Worm (Caenorhabditis elegans) whole organism, late embryonic: ENCODE results near the gene spe-41.
A peak's percentile ranks its signal among the peaks of the same experiment; 100 is the strongest.

Experiments
- C38D4.7 ChIP-seq: fragments of 200-800 bp; sonication (Bioruptor generic); optimal IDR thresholded peaks from 2 replicates; lab custom pipeline; 2018; ENCODE audit warnings: mild to moderate bottlenecking, missing genetic modification characterization, moderate library complexity, missing compliant biosample characterization
- ceh-18 ChIP-seq: sonication (generic microtip); optimal IDR thresholded peaks from 2 replicates; lab custom pipeline; 2016; ENCODE audit warnings: missing genetic modification characterization, missing compliant biosample characterization
- ceh-19 ChIP-seq: fragments of 200-800 bp; sonication (Bioruptor generic); optimal IDR thresholded peaks from 2 replicates; lab custom pipeline; 2018; ENCODE audit warnings: mild to moderate bottlenecking, missing genetic modification characterization, missing compliant biosample characterization
- ceh-24 ChIP-seq: sonication (generic microtip); optimal IDR thresholded peaks from 2 replicates; lab custom pipeline; 2016; ENCODE audit warnings: mild to moderate bottlenecking, missing genetic modification characterization, missing compliant biosample characterization
- ceh-31 ChIP-seq: sonication (generic microtip); optimal IDR thresholded peaks from 2 replicates; lab custom pipeline; 2016; ENCODE audit warnings: missing genetic modification characterization, missing compliant biosample characterization
- ceh-48 ChIP-seq: sonication (generic microtip); optimal IDR thresholded peaks from 2 replicates; lab custom pipeline; 2016; ENCODE audit warnings: missing genetic modification characterization, inconsistent platforms, missing compliant biosample characterization
- ceh-6 ChIP-seq: fragments of 200-800 bp; sonication (Bioruptor generic); optimal IDR thresholded peaks from 2 replicates; lab custom pipeline; 2018; ENCODE audit warnings: mild to moderate bottlenecking, missing genetic modification characterization, missing compliant biosample characterization
- che-1 ChIP-seq: sonication (generic microtip); optimal IDR thresholded peaks from 2 replicates; lab custom pipeline; 2016; ENCODE audit warnings: mild to moderate bottlenecking, missing genetic modification characterization, missing compliant biosample characterization
- elt-4 ChIP-seq: sonication (generic microtip); optimal IDR thresholded peaks from 2 replicates; lab custom pipeline; 2016; ENCODE audit warnings: missing genetic modification characterization, missing compliant biosample characterization
- fax-1 ChIP-seq: sonication (generic microtip); optimal IDR thresholded peaks from 2 replicates; lab custom pipeline; 2016; ENCODE audit warnings: missing genotype, missing genetic modification characterization, missing compliant biosample characterization
- fkh-10 ChIP-seq: fragments of 150-350 bp; optimal IDR thresholded peaks from 2 replicates; lab custom pipeline; 2014; ENCODE audit warnings: missing biosample characterization, missing genetic modification reagents, missing genetic modification characterization
- hlh-6 ChIP-seq: sonication (generic microtip); optimal IDR thresholded peaks from 2 replicates; lab custom pipeline; 2016; ENCODE audit warnings: missing genotype, missing genetic modification characterization, missing compliant biosample characterization
- nfya-1 ChIP-seq: sonication (generic microtip); optimal IDR thresholded peaks from 2 replicates; lab custom pipeline; 2017; ENCODE audit warnings: missing genetic modification characterization, mild to moderate bottlenecking, missing compliant biosample characterization, antibody characterized with exemption, moderate library complexity
- pag-3 ChIP-seq: sonication (generic microtip); optimal IDR thresholded peaks from 2 replicates; lab custom pipeline; 2016; ENCODE audit warnings: missing compliant biosample characterization, missing genetic modification characterization, borderline replicate concordance
- pax-1 ChIP-seq: fragments of 150-350 bp; optimal IDR thresholded peaks from 2 replicates; lab custom pipeline; 2014; ENCODE audit warnings: missing biosample characterization, missing genetic modification characterization
- pqm-1 ChIP-seq: sonication (generic microtip); optimal IDR thresholded peaks from 2 replicates; lab custom pipeline; 2016; ENCODE audit warnings: missing genetic modification characterization, missing compliant biosample characterization
- pros-1 ChIP-seq: fragments of 150-350 bp; optimal IDR thresholded peaks from 2 replicates; lab custom pipeline; 2014; ENCODE audit warnings: missing biosample characterization, missing genetic modification reagents, missing genetic modification characterization
- rnt-1 ChIP-seq: sonication (generic microtip); optimal IDR thresholded peaks from 2 replicates; lab custom pipeline; 2016; ENCODE audit warnings: missing genetic modification characterization, missing compliant biosample characterization
- sox-4 ChIP-seq: sonication (generic microtip); optimal IDR thresholded peaks from 2 replicates; lab custom pipeline; 2017; ENCODE audit warnings: mild to moderate bottlenecking, missing genetic modification characterization, inconsistent platforms, missing compliant biosample characterization
- tbx-2 ChIP-seq: sonication (generic microtip); optimal IDR thresholded peaks from 2 replicates; lab custom pipeline; 2016; ENCODE audit warnings: missing genetic modification characterization, missing compliant biosample characterization
- unc-55 ChIP-seq: sonication (generic microtip); optimal IDR thresholded peaks from 2 replicates; lab custom pipeline; 2017; ENCODE audit warnings: missing biosample characterization, missing genetic modification reagents, missing genetic modification characterization
- zip-5 ChIP-seq: sonication (generic microtip); optimal IDR thresholded peaks from 2 replicates; lab custom pipeline; 2016; ENCODE audit warnings: missing genetic modification characterization, missing compliant biosample characterization
- ztf-16 ChIP-seq: sonication (generic microtip); optimal IDR thresholded peaks from 2 replicates; lab custom pipeline; 2017; ENCODE audit warnings: missing genetic modification characterization, missing compliant biosample characterization

The spe-41 gene

ce11 chrIII:3389426-3390020 is 54.5 kb downstream of the spe-41 start, which contains the start of the genes elmd-1 and hecw-1:
Gene elmd-1, plus strand, starts transcription at chrIII:3389919.
Gene hecw-1, minus strand, starts transcription at chrIII:3389970.
- peak; percentile 26 for TF ChIP-seq ceh-31 (tag; lab: Kevin White, UChicago)
- TF ChIP-seq pag-3 (tag; lab: Kevin White, UChicago), result no peak
- peak; percentile 39 for TF ChIP-seq ceh-18 (tag; lab: Kevin White, UChicago)
- TF ChIP-seq ceh-24 (tag; lab: Kevin White, UChicago), result no peak
- TF ChIP-seq pros-1, result no peak
- no peak for TF ChIP-seq fax-1 (tag; lab: Kevin White, UChicago)
- no peak for TF ChIP-seq sox-4 (tag; lab: Kevin White, UChicago)
- TF ChIP-seq tbx-2 (tag; lab: Kevin White, UChicago), result peak; percentile 63
- peak; percentile 3 for TF ChIP-seq ceh-19 (GFP tag; lab: Kevin White, UChicago)
- TF ChIP-seq elt-4 (tag; lab: Kevin White, UChicago), result no peak
- peak; percentile 24 for TF ChIP-seq C38D4.7 (GFP tag; lab: Kevin White, UChicago)
- peak; percentile 31 for TF ChIP-seq che-1 (tag; lab: Kevin White, UChicago)
- TF ChIP-seq fkh-10 (GFP tag; lab: Kevin White, UChicago), result no peak
- no peak for TF ChIP-seq ceh-48 (tag; lab: Kevin White, UChicago)
- no peak for TF ChIP-seq ceh-6
- no peak for TF ChIP-seq ztf-16
- TF ChIP-seq pqm-1 (tag; lab: Kevin White, UChicago), result no peak
- TF ChIP-seq unc-55 (GFP tag; lab: Kevin White, UChicago), result peak; percentile 70
- no peak for TF ChIP-seq hlh-6 (tag; lab: Kevin White, UChicago)
- no peak for TF ChIP-seq pax-1 (tag; lab: Kevin White, UChicago)
- TF ChIP-seq zip-5 (tag; lab: Kevin White, UChicago), result no peak
- TF ChIP-seq nfya-1, result peak; percentile 22
- no peak for TF ChIP-seq rnt-1
